Worm (Caenorhabditis elegans) whole organism, L1 larva: Measurements from ENCODE around the gene C24H12.4.
"Not testable (repeated sequence)": the region's sequence is repeated elsewhere in the genome, so short reads cannot be mapped to it uniquely, and the experiment has no call there.

Experiments
- C04F5.9 ChIP-seq: sonication (generic microtip); optimal IDR thresholded peaks from 2 replicates; lab custom pipeline; 2016; ENCODE audit warnings: missing genetic modification characterization, missing compliant biosample characterization
- ceh-82 ChIP-seq, 3 experiments: fragments of 150-350 bp in 1 of 3; sonication (generic microtip) in 2 of 3; optimal IDR thresholded peaks; 2 replicates each; lab custom pipeline; 2014 to 2017; ENCODE audit warnings: missing biosample characterization in 3 of 3, missing genetic modification characterization in 3 of 3
- elt-2 ChIP-seq: sonication (generic microtip); optimal IDR thresholded peaks from 2 replicates; lab custom pipeline; 2016; ENCODE audit warnings: missing genetic modification characterization, mild to moderate bottlenecking, inconsistent platforms, missing compliant biosample characterization, missing genetic modification reagents
- elt-3 ChIP-seq, 6 experiments: fragments of 150-350 bp in 1 of 6; sonication (generic microtip); optimal IDR thresholded peaks; 2 replicates each; lab custom pipeline; 2017 to 2018; ENCODE audit warnings: missing biosample characterization in 6 of 6, missing genetic modification characterization in 6 of 6, inconsistent platforms in 1 of 6
- hlh-4 ChIP-seq: sonication (generic microtip); optimal IDR thresholded peaks from 2 replicates; lab custom pipeline; 2016; ENCODE audit warnings: mild to moderate bottlenecking, missing genetic modification characterization, missing compliant biosample characterization
- lin-13 ChIP-seq: fragments of 150-350 bp; optimal IDR thresholded peaks from 2 replicates; lab custom pipeline; 2014; ENCODE audit warnings: missing biosample characterization, missing genetic modification reagents, missing genetic modification characterization
- nhr-11 ChIP-seq: fragments of 150-350 bp; optimal IDR thresholded peaks from 2 replicates; lab custom pipeline; 2014; ENCODE audit warnings: missing biosample characterization, missing genetic modification characterization
- nhr-237 ChIP-seq: fragments of 150-350 bp; optimal IDR thresholded peaks from 2 replicates; lab custom pipeline; 2014; ENCODE audit warnings: missing biosample characterization, missing genetic modification characterization
- pax-3 ChIP-seq: fragments of 200-800 bp; sonication (Bioruptor generic); optimal IDR thresholded peaks from 2 replicates; lab custom pipeline; 2018; ENCODE audit warnings: mild to moderate bottlenecking, missing genetic modification characterization, moderate library complexity, missing compliant biosample characterization
- snpc-4 ChIP-seq: fragments of 150-350 bp; optimal IDR thresholded peaks from 2 replicates; lab custom pipeline; 2014; ENCODE audit warnings: missing biosample characterization, missing genetic modification characterization
- ztf-4 ChIP-seq: fragments of 150-350 bp; optimal IDR thresholded peaks from 2 replicates; lab custom pipeline; 2014; ENCODE audit warnings: missing biosample characterization, missing genetic modification characterization

- TF ChIP-seq elt-3 (tag; optimal IDR thresholded peaks at IDR 0.05; lab: Kevin White, UChicago); pax-3 (tag; lab: Kevin White, UChicago); hlh-4; ceh-82 (tag; optimal IDR thresholded peaks at IDR 0.05; lab: Kevin White, UChicago); elt-2 (tag; lab: Kevin White, UChicago); nhr-11; lin-13; ztf-4 (tag; lab: Kevin White, UChicago); snpc-4 (tag; lab: Kevin White, UChicago); C04F5.9 (tag; lab: Kevin White, UChicago); nhr-237 (tag; lab: Kevin White, UChicago): not testable (repeated sequence)
These were observed 43.6 kb downstream of the C24H12.4 start, which contains the start of gene W10D9.1 for ce11 chrII:454646-455045.
